Fruit fly (Drosophila melanogaster) whole organism, embryonic: ENCODE data around the gene Tengl3.

Experiments
- Antp ChIP-seq: fragments of 200-800 bp; sonication (Bioruptor generic); optimal IDR thresholded peaks from 3 replicates; lab custom pipeline; 2016; ENCODE audit warnings: missing biosample characterization, missing genetic modification characterization
- CG10431 ChIP-seq: fragments of 200-800 bp; sonication (Bioruptor generic); optimal IDR thresholded peaks from 3 replicates; lab custom pipeline; 2018; ENCODE audit warnings: missing biosample characterization, mild to moderate bottlenecking, missing genetic modification characterization
- CG12236 ChIP-seq: fragments of 200-800 bp; sonication (Bioruptor generic); optimal IDR thresholded peaks from 2 replicates; lab custom pipeline; 2016; ENCODE audit warnings: missing biosample characterization, missing genetic modification characterization
- CG12391 ChIP-seq: fragments of 200-800 bp; sonication (Bioruptor generic); optimal IDR thresholded peaks from 3 replicates; lab custom pipeline; 2018; ENCODE audit warnings: missing biosample characterization, mild to moderate bottlenecking, missing genetic modification characterization, moderate library complexity
- CG12659 ChIP-seq: fragments of 200-800 bp; sonication (Bioruptor generic); optimal IDR thresholded peaks from 3 replicates; lab custom pipeline; 2017; ENCODE audit warnings: mild to moderate bottlenecking, missing biosample characterization, missing genetic modification reagents, missing genetic modification characterization
- CG12769 ChIP-seq: fragments of 200-800 bp; sonication (Bioruptor generic); optimal IDR thresholded peaks from 2 replicates; lab custom pipeline; 2019; ENCODE audit warnings: missing biosample characterization, mild to moderate bottlenecking, missing genetic modification characterization, moderate library complexity
- CG15479 ChIP-seq: fragments of 200-800 bp; sonication (Bioruptor generic); optimal IDR thresholded peaks from 3 replicates; lab custom pipeline; 2019; ENCODE audit warnings: missing biosample characterization, mild to moderate bottlenecking, missing genetic modification characterization, moderate library complexity
- CG15514 ChIP-seq: fragments of 200-800 bp; sonication (Bioruptor generic); optimal IDR thresholded peaks from 3 replicates; lab custom pipeline; 2017; ENCODE audit warnings: missing biosample characterization, missing genetic modification characterization, mild to moderate bottlenecking, moderate library complexity, missing genetic modification reagents
- CG15601 ChIP-seq: fragments of 200-800 bp; sonication (Bioruptor generic); optimal IDR thresholded peaks from 3 replicates; lab custom pipeline; 2019; ENCODE audit warnings: missing biosample characterization, mild to moderate bottlenecking, missing genetic modification characterization, moderate library complexity
- CG17568 ChIP-seq: fragments of 200-800 bp; sonication (Bioruptor generic); optimal IDR thresholded peaks from 2 replicates; lab custom pipeline; 2018; ENCODE audit warnings: missing biosample characterization, mild to moderate bottlenecking, missing genetic modification characterization, moderate library complexity
- CG1792 ChIP-seq: fragments of 200-800 bp; sonication (Bioruptor generic); optimal IDR thresholded peaks from 2 replicates; lab custom pipeline; 2016; ENCODE audit warnings: missing biosample characterization, missing genetic modification characterization
- CG18262 ChIP-seq: fragments of 200-800 bp; optimal IDR thresholded peaks from 3 replicates; lab custom pipeline; 2019; ENCODE audit warnings: missing biosample characterization, mild to moderate bottlenecking, missing genetic modification characterization, moderate library complexity
- CG18599 ChIP-seq: fragments of 200-800 bp; sonication (Bioruptor generic); optimal IDR thresholded peaks from 3 replicates; lab custom pipeline; 2017; ENCODE audit warnings: missing biosample characterization, missing genetic modification characterization, mild to moderate bottlenecking, moderate library complexity, missing genetic modification reagents
- CG18764 ChIP-seq: fragments of 200-800 bp; sonication (Bioruptor generic); optimal IDR thresholded peaks from 3 replicates; lab custom pipeline; 2016; ENCODE audit warnings: missing biosample characterization, missing genetic modification characterization
- CG2202 ChIP-seq: fragments of 200-800 bp; sonication (Bioruptor generic); optimal IDR thresholded peaks from 2 replicates; lab custom pipeline; 2018; ENCODE audit warnings: missing biosample characterization, mild to moderate bottlenecking, missing genetic modification characterization
- CG30403 ChIP-seq: fragments of 200-800 bp; sonication (Bioruptor generic); optimal IDR thresholded peaks from 3 replicates; lab custom pipeline; 2016; ENCODE audit warnings: missing biosample characterization, missing genetic modification characterization
- CG34224 ChIP-seq: fragments of 200-800 bp; sonication (Bioruptor generic); IDR thresholded peaks from 3 replicates; pipeline ENCODE4 v1.3.6; 2022; ENCODE audit warnings: missing biosample characterization, missing genetic modification characterization; ENCODE audit not compliant: partially characterized antibody
- CG3838 ChIP-seq: fragments of 200-800 bp; sonication (Bioruptor generic); optimal IDR thresholded peaks from 3 replicates; lab custom pipeline; 2016; ENCODE audit warnings: missing biosample characterization, missing genetic modification characterization
- CG3847 ChIP-seq: fragments of 200-800 bp; sonication (Bioruptor generic); IDR thresholded peaks from 2 replicates; pipeline ENCODE4 v1.3.6; 2022; ENCODE audit warnings: missing biosample characterization, missing genetic modification characterization
- CG6683 ChIP-seq: fragments of 200-800 bp; sonication (Bioruptor generic); optimal IDR thresholded peaks from 2 replicates; lab custom pipeline; 2017; ENCODE audit warnings: missing biosample characterization, mild to moderate bottlenecking, missing genetic modification characterization, missing genetic modification reagents
- CG6689 ChIP-seq: fragments of 200-800 bp; sonication (Bioruptor generic); IDR thresholded peaks from 2 replicates; pipeline ENCODE4 v1.3.6; 2022; ENCODE audit warnings: missing biosample characterization, missing genetic modification characterization
- CG6813 ChIP-seq: fragments of 200-800 bp; sonication (Bioruptor generic); optimal IDR thresholded peaks from 2 replicates; lab custom pipeline; 2017; ENCODE audit warnings: missing biosample characterization, missing genetic modification characterization, mild to moderate bottlenecking, moderate library complexity, missing genetic modification reagents
- CG8281 ChIP-seq: fragments of 200-800 bp; sonication (Bioruptor generic); optimal IDR thresholded peaks from 2 replicates; lab custom pipeline; 2018; ENCODE audit warnings: missing biosample characterization, mild to moderate bottlenecking, missing genetic modification characterization, moderate library complexity
- CHES-1-like ChIP-seq: fragments of 200-800 bp; sonication (Bioruptor generic); optimal IDR thresholded peaks from 2 replicates; lab custom pipeline; 2016; ENCODE audit warnings: missing biosample characterization, missing genetic modification characterization
- CoRest ChIP-seq: fragments of 200-800 bp; sonication (Bioruptor generic); optimal IDR thresholded peaks from 3 replicates; lab custom pipeline; 2018; ENCODE audit warnings: missing biosample characterization, mild to moderate bottlenecking, missing genetic modification characterization, moderate library complexity
- Dek ChIP-seq: fragments of 200-800 bp; sonication (Bioruptor generic); optimal IDR thresholded peaks from 3 replicates; lab custom pipeline; 2019; ENCODE audit warnings: missing biosample characterization, mild to moderate bottlenecking, missing genetic modification characterization, moderate library complexity
- H15 ChIP-seq: fragments of 200-800 bp; sonication (Bioruptor generic); IDR thresholded peaks from 3 replicates; pipeline ENCODE4 v1.3.6; 2022; ENCODE audit warnings: missing biosample characterization, missing genetic modification characterization
- Hey ChIP-seq: fragments of 200-800 bp; sonication (Bioruptor generic); optimal IDR thresholded peaks from 3 replicates; lab custom pipeline; 2018; ENCODE audit warnings: missing biosample characterization, mild to moderate bottlenecking, missing genetic modification characterization
- Hmx ChIP-seq: fragments of 200-800 bp; sonication (Bioruptor generic); optimal IDR thresholded peaks from 2 replicates; lab custom pipeline; 2016; ENCODE audit warnings: missing biosample characterization, missing genetic modification characterization
- MESR4 ChIP-seq: fragments of 200-800 bp; sonication (Bioruptor generic); optimal IDR thresholded peaks from 2 replicates; lab custom pipeline; 2018; ENCODE audit warnings: missing biosample characterization, mild to moderate bottlenecking, missing genetic modification characterization, moderate library complexity
- Nf-YA ChIP-seq: fragments of 200-800 bp; sonication (Bioruptor generic); IDR thresholded peaks from 2 replicates; pipeline ENCODE4 v1.3.6; 2022; ENCODE audit warnings: missing biosample characterization, missing genetic modification characterization
- NfI ChIP-seq: fragments of 200-800 bp; sonication (Bioruptor generic); optimal IDR thresholded peaks from 3 replicates; lab custom pipeline; 2018; ENCODE audit warnings: missing biosample characterization, mild to moderate bottlenecking, missing genetic modification characterization, moderate library complexity
- Ptx1 ChIP-seq: fragments of 200-800 bp; sonication (Bioruptor generic); IDR thresholded peaks from 2 replicates; pipeline ENCODE4 v1.3.6; 2022; ENCODE audit warnings: missing biosample characterization, missing genetic modification characterization
- Sin3A ChIP-seq: fragments of >200 bp; optimal IDR thresholded peaks from 2 replicates; lab custom pipeline; 2018
- YL-1 ChIP-seq: fragments of 200-800 bp; sonication (Bioruptor generic); optimal IDR thresholded peaks from 3 replicates; lab custom pipeline; 2017; ENCODE audit warnings: missing biosample characterization, mild to moderate bottlenecking, missing genetic modification characterization
- amos ChIP-seq: fragments of 200-800 bp; sonication (Bioruptor generic); IDR thresholded peaks from 2 replicates; pipeline ENCODE4 v1.3.6; 2022; ENCODE audit warnings: missing biosample characterization, missing genetic modification characterization; ENCODE audit not compliant: partially characterized antibody
- bsh ChIP-seq, 2 experiments: fragments of 200-800 bp; sonication (Bioruptor generic); optimal IDR thresholded peaks; 2 replicates each; lab custom pipeline; 2017 to 2018; ENCODE audit warnings: mild to moderate bottlenecking in 2 of 2, missing biosample characterization in 2 of 2, missing genetic modification characterization in 2 of 2, moderate library complexity in 1 of 2
- caup ChIP-seq: fragments of 200-800 bp; sonication (Bioruptor generic); optimal IDR thresholded peaks from 3 replicates; lab custom pipeline; 2017; ENCODE audit warnings: missing biosample characterization, mild to moderate bottlenecking, missing genetic modification characterization, moderate library complexity; ENCODE audit not compliant: severe bottlenecking
- chinmo ChIP-seq: fragments of 200-800 bp; sonication (Bioruptor generic); IDR thresholded peaks from 4 replicates; pipeline ENCODE4 v1.3.6; 2022; ENCODE audit warnings: missing biosample characterization, missing genetic modification characterization; ENCODE audit not compliant: partially characterized antibody
- ci ChIP-seq: fragments of 200-800 bp; sonication (Bioruptor generic); IDR thresholded peaks from 3 replicates; pipeline ENCODE4 v1.3.6; 2022; ENCODE audit warnings: missing biosample characterization, missing genetic modification characterization
- h ChIP-seq: fragments of >200 bp; optimal IDR thresholded peaks from 2 replicates; lab custom pipeline; 2017
- inv ChIP-seq: fragments of 200-800 bp; sonication (Bioruptor generic); IDR thresholded peaks from 2 replicates; pipeline ENCODE4 v1.3.6; 2022; ENCODE audit warnings: missing biosample characterization, missing genetic modification characterization; ENCODE audit not compliant: partially characterized antibody
- lilli ChIP-seq: fragments of 200-800 bp; sonication (Bioruptor generic); optimal IDR thresholded peaks from 3 replicates; lab custom pipeline; 2016; ENCODE audit warnings: missing biosample characterization, missing genetic modification characterization
- pnt ChIP-seq: fragments of 200-800 bp; sonication (Bioruptor generic); optimal IDR thresholded peaks from 3 replicates; lab custom pipeline; 2016; ENCODE audit warnings: missing biosample characterization, missing genetic modification characterization
- prd ChIP-seq, 3 experiments: fragments of >200 bp in 2 of 3; fragments of 200-800 bp in 1 of 3; sonication (Bioruptor generic) in 1 of 3; optimal IDR thresholded peaks in 2 of 3; IDR thresholded peaks in 1 of 3; 2 replicates in 2 of 3; 3 replicates in 1 of 3; pipeline versions ENCODE4 v1.3.6 to Lab custom; 2017 to 2022; ENCODE audit warnings: missing biosample characterization in 1 of 3, missing genetic modification characterization in 1 of 3
- rib ChIP-seq: fragments of 200-800 bp; sonication (Bioruptor generic); IDR thresholded peaks from 2 replicates; pipeline ENCODE4 v1.3.6; 2022; ENCODE audit warnings: missing biosample characterization, missing genetic modification characterization
- tgo ChIP-seq: fragments of 200-800 bp; sonication (Bioruptor generic); IDR thresholded peaks from 3 replicates; pipeline ENCODE4 v1.3.6; 2022; ENCODE audit warnings: missing biosample characterization, missing genetic modification characterization
- toy ChIP-seq: fragments of 200-800 bp; sonication (Bioruptor generic); IDR thresholded peaks from 2 replicates; pipeline ENCODE4 v1.3.6; 2022; ENCODE audit warnings: missing biosample characterization, missing genetic modification characterization
- usp ChIP-seq: fragments of >200 bp; optimal IDR thresholded peaks from 2 replicates; lab custom pipeline; 2017; ENCODE audit warnings: missing biosample characterization, missing genetic modification characterization

Tengl3 gene

DNA sequence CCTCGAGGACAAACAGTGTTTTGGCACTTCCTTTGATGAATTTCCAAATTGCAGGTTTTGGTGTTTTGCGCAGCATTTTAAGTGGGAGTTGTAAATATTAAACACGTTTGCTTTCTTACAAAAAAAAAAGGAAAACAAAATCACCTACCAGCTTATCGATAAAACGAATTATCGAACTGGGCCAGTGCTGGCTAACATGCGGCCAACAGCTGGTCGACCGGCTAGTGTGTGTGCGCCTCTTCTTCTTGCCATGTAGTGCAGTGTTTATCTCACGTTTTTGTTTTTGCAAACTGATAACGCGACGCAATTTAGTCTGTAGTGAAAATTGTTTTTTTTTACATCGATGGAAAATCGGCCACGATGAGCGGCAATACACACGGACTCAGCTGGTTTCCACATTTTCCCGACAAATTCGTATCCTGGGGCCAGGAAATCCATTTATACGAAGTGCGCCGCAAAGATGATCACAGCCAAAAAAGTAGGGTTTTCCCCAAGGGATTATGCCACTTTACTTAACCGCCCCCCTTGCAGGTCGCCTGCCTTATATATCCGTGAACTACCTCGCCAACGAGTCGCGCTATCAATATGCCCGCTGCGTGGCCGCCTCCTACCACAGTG is 20.9 kb downstream of the Tengl3 start, which contains the start of the genes CG15386, CG42371 and mio (continued):
- no peak for TF ChIP-seq CG6683
- TF ChIP-seq pnt = no peak
- TF ChIP-seq Dek (tag; lab: Kevin White, UChicago) = no peak
- TF ChIP-seq rib (GFP tag; lab: Robert Waterston, UW) = 0 out of 2 replicates have a peak, but pooled peaks have one; percentile 19
- peak; percentile 52 for TF ChIP-seq CG12659
- no peak for TF ChIP-seq Hmx (GFP tag; lab: Kevin White, UChicago)
- no peak for TF ChIP-seq CG15601
- TF ChIP-seq chinmo = peak; percentile 93
- no peak for TF ChIP-seq CG8281 (tag; lab: Kevin White, UChicago)
- TF ChIP-seq H15 = no peak
- TF ChIP-seq CG6813 (GFP tag; lab: Kevin White, UChicago) = no peak
- peak; percentile 63; the same call in 2 of the 3 replicates for TF ChIP-seq CG34224 (GFP tag; lab: Robert Waterston, UW)
- TF ChIP-seq toy = no peak
- no peak for TF ChIP-seq CG17568 (GFP tag; lab: Kevin White, UChicago)
- TF ChIP-seq Nf-YA (GFP tag; lab: Robert Waterston, UW) = no peak
- peak; percentile 65 for TF ChIP-seq ci (GFP tag; lab: Robert Waterston, UW)
- TF ChIP-seq prd (optimal IDR thresholded peaks at IDR 0.05; lab: Kevin White, UChicago) = no peak
- 0 out of 3 replicates have a peak, but pooled peaks have one; percentile 29 for TF ChIP-seq prd (GFP tag; IDR thresholded peaks at IDR 0.05; lab: Robert Waterston, UW)
- TF ChIP-seq CG18764 (GFP tag; lab: Kevin White, UChicago) = no peak
- no peak for TF ChIP-seq h (lab: Kevin White, UChicago)
- no peak for TF ChIP-seq tgo (GFP tag; lab: Robert Waterston, UW)
- peak; percentile 59 for TF ChIP-seq CHES-1-like (GFP tag; lab: Kevin White, UChicago)
- no peak for TF ChIP-seq CG12236 (GFP tag; lab: Kevin White, UChicago)
- TF ChIP-seq MESR4 = peak; percentile 42
- no peak for TF ChIP-seq CG6689 (GFP tag; lab: Robert Waterston, UW)
- TF ChIP-seq CG2202 = no peak
- no peak for TF ChIP-seq CG3838 (GFP tag; lab: Kevin White, UChicago)
- TF ChIP-seq CG15514 (GFP tag; lab: Kevin White, UChicago) = peak; percentile 34
- TF ChIP-seq caup = peak; percentile 9
- TF ChIP-seq bsh (GFP tag; optimal IDR thresholded peaks at IDR 0.05; lab: Kevin White, UChicago) = no peak
- TF ChIP-seq Antp (GFP tag; lab: Kevin White, UChicago) = peak; percentile 35
- TF ChIP-seq CoRest (tag; lab: Kevin White, UChicago) = peak; percentile 9
- peak; percentile 14 for TF ChIP-seq NfI (GFP tag; lab: Kevin White, UChicago)
- peak; percentile 0 for TF ChIP-seq CG18599 (GFP tag; lab: Kevin White, UChicago)
- no peak for TF ChIP-seq Hey (tag; lab: Kevin White, UChicago)
- peak; percentile 55; the same call in 1 of the 2 replicates for TF ChIP-seq amos (GFP tag; lab: Robert Waterston, UW)
- no peak for TF ChIP-seq CG12769 (tag; lab: Kevin White, UChicago)
- peak; percentile 57 for TF ChIP-seq YL-1 (GFP tag; lab: Kevin White, UChicago)
- peak; percentile 34 for TF ChIP-seq Sin3A
- no peak for TF ChIP-seq usp (GFP tag; lab: Kevin White, UChicago)
- no peak for TF ChIP-seq CG18262 (tag; lab: Kevin White, UChicago)
- no peak for TF ChIP-seq lilli (GFP tag; lab: Kevin White, UChicago)
- TF ChIP-seq CG10431 (GFP tag; lab: Kevin White, UChicago) = peak; percentile 100
- TF ChIP-seq inv (GFP tag; lab: Robert Waterston, UW) = no peak
- no peak for TF ChIP-seq CG30403 (GFP tag; lab: Kevin White, UChicago)
- TF ChIP-seq CG15479 (GFP tag; lab: Kevin White, UChicago) = peak; percentile 20
- no peak for TF ChIP-seq CG1792 (GFP tag; lab: Kevin White, UChicago)
- TF ChIP-seq Ptx1 (GFP tag; lab: Robert Waterston, UW) = no peak
- TF ChIP-seq CG3847 = peak; percentile 35; the same call in 1 of the 2 replicates
- TF ChIP-seq CG12391 = peak; percentile 16
